Worm (Caenorhabditis elegans): Measurements from ENCODE around the gene srg-7.

The srg-7 gene

ce11 chrIII:6279453-6279852, 11.5 kb upstream of the srg-7 start:
- TF ChIP-seq zip-8 (tag; optimal IDR thresholded peaks at IDR 0.05) (peak; percentile 72), ces-1 (GFP tag; optimal IDR thresholded peaks at IDR 0.05) (no peak)

ce11 chrIII:6278301-6278827, 10.4 kb upstream of the srg-7 start, which contains the start of gene C18F10.7:
Gene C18F10.7 (minus strand): TSS chrIII:6278351.
- TF ChIP-seq ces-1 (GFP tag; optimal IDR thresholded peaks at IDR 0.05) (peak; percentile 51), lin-13 (tag; optimal IDR thresholded peaks at IDR 0.05) (peak; percentile 21), mep-1 (tag; optimal IDR thresholded peaks at IDR 0.05) (peak; percentile 45), pha-4 (tag; optimal IDR thresholded peaks at IDR 0.05) (peak; percentile 48), ztf-11 (tag; optimal IDR thresholded peaks at IDR 0.05) (no peak)

DNA sequence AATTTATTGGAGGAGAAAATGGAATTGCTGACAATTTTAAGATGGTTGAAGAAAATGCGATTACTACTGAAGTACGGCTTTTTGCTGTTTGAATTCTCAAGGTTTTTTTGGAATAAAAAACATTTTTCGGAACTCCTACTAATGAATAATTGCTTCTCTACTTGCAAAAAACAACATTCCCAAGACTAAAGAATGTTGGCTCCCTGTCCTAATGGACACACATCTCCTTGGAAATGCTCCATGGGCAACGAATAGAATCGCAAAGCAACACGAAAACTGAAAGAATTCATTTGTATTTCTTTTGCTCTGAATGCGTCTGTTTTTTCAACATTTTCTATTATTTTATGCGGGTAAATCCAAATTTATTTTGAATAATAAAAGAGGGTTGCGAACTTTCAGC, 4.9 kb upstream of the srg-7 start, which contains the start of gene C18F10.2:
Gene C18F10.2 (plus strand): TSS at position 301 of the 400 bp plus-strand sequence.
- no peak for TF ChIP-seq mls-2 (tag; optimal IDR thresholded peaks at IDR 0.05)
- TF ChIP-seq blmp-1 (tag; optimal IDR thresholded peaks at IDR 0.05) = no peak
- no peak for TF ChIP-seq unc-120 (tag; optimal IDR thresholded peaks at IDR 0.05; ENCODE audit: poor library complexity, severe bottlenecking)
- no peak for TF ChIP-seq drap-1 (GFP tag; optimal IDR thresholded peaks at IDR 0.05)
- no peak for TF ChIP-seq nhr-12 (tag; optimal IDR thresholded peaks at IDR 0.05)
- no peak for TF ChIP-seq snpc-4 (tag; optimal IDR thresholded peaks at IDR 0.05)
- TF ChIP-seq hlh-1 (tag; optimal IDR thresholded peaks at IDR 0.05) = no peak
- TF ChIP-seq mep-1 (tag; optimal IDR thresholded peaks at IDR 0.05) = no peak
- TF ChIP-seq ces-1 (GFP tag; optimal IDR thresholded peaks at IDR 0.05) = no peak

DNA sequence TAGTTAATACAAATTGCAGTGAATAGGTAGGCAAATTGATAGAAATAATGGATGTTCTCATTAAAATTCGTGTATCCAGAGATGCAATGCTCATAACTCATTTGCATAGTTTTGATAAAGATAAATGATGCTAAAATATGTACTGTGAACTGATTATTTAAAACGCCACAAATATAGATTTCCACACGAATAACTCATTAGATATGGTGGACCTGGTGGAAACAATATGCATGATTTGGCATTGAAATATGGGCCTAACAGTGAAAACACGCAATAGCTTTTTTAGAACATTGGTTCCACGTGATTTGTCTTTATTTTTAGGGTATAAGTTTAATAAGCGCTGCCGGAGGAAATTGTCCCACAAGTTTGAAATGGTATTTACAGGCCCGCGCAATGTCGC, 2.3 kb upstream of the srg-7 start, which contains the start of gene srg-3:
Gene srg-3 (minus strand): TSS at position 101 of the 400 bp plus-strand sequence.
- TF ChIP-seq ztf-11 (tag; optimal IDR thresholded peaks at IDR 0.05) (no peak), nhr-2 (tag; optimal IDR thresholded peaks at IDR 0.05) (no peak), flh-1 (GFP tag; optimal IDR thresholded peaks at IDR 0.05) (no peak), sptf-1 (tag; optimal IDR thresholded peaks at IDR 0.05) (no peak), nhr-76 (tag; optimal IDR thresholded peaks at IDR 0.05) (no peak), mep-1 (tag; optimal IDR thresholded peaks at IDR 0.05) (no peak), unc-39 (tag; optimal IDR thresholded peaks at IDR 0.05) (no peak), ces-1 (GFP tag; optimal IDR thresholded peaks at IDR 0.05) (no peak), bed-3 (GFP tag; optimal IDR thresholded peaks at IDR 0.05) (no peak), ceh-43 (GFP tag; optimal IDR thresholded peaks at IDR 0.05) (no peak), nhr-12 (tag; optimal IDR thresholded peaks at IDR 0.05) (no peak), zip-8 (tag; optimal IDR thresholded peaks at IDR 0.05) (no peak), snpc-4 (tag; optimal IDR thresholded peaks at IDR 0.05) (no peak), cnd-1 (tag; optimal IDR thresholded peaks at IDR 0.05) (no peak), lsy-2 (tag; optimal IDR thresholded peaks at IDR 0.05) (no peak)

DNA sequence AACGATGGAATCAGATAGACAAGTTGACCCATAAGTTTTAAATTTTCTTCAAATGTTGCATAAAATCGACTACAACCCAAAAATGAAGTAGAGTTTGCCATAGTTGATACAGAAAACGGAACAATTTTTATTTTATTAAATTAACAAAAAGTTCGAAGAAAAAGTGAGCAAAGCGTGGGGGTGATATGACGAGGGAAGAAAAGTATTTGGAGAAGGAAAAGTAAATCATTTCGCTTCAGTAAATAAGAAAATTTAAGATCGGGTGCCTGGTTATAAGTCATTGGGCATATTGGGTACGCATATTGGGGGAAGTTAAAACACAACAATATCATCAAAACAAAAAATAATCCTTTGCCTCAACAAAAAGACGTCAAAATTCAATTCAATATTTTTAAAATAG, 2.0 kb downstream of the srg-7 start, which contains the start of gene srg-6:
Gene srg-6 (minus strand): TSS at position 101 of the 400 bp plus-strand sequence.
- TF ChIP-seq drap-1 (GFP tag; optimal IDR thresholded peaks at IDR 0.05) (no peak), ceh-83 (GFP tag; optimal IDR thresholded peaks at IDR 0.05) (no peak), snpc-4 (tag; optimal IDR thresholded peaks at IDR 0.05) (no peak), nhr-12 (tag; optimal IDR thresholded peaks at IDR 0.05) (no peak), nhr-28 (tag; optimal IDR thresholded peaks at IDR 0.05) (no peak), ceh-43 (GFP tag; optimal IDR thresholded peaks at IDR 0.05) (no peak), lsy-2 (tag; optimal IDR thresholded peaks at IDR 0.05) (no peak), hlh-1 (tag; optimal IDR thresholded peaks at IDR 0.05) (no peak), nhr-2 (tag; optimal IDR thresholded peaks at IDR 0.05) (no peak), mep-1 (tag; optimal IDR thresholded peaks at IDR 0.05) (no peak), mls-2 (tag; optimal IDR thresholded peaks at IDR 0.05) (no peak), bed-3 (GFP tag; optimal IDR thresholded peaks at IDR 0.05) (no peak)

DNA sequence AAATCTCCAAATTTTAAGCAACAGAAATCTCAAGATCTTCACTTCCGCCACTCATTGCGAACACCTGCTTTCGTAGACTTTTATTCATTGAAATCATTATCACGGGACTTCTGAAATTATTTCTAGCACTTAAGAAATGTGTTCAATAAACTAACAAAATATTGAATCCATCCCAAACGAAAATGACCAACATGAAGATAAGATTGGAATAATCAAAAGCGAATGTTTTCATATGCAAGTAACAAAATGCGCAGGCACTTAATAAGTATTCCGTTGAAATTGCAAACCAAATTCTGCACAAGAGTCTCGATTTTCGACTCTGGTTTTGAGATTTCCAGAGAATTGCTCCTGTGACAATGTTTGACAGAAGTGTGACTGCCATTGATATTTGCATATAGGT, 3.5 kb downstream of the srg-7 start, which contains the start of gene srg-5:
Gene srg-5 (minus strand): TSS at position 101 of the 400 bp plus-strand sequence.
- TF ChIP-seq unc-120 (tag; optimal IDR thresholded peaks at IDR 0.05; ENCODE audit: poor library complexity, severe bottlenecking) = no peak
- no peak for TF ChIP-seq M03D4.4 (tag; optimal IDR thresholded peaks at IDR 0.05)
- TF ChIP-seq mls-2 (tag; optimal IDR thresholded peaks at IDR 0.05) = no peak
- no peak for TF ChIP-seq ceh-83 (GFP tag; optimal IDR thresholded peaks at IDR 0.05)
- TF ChIP-seq ham-2 (GFP tag; optimal IDR thresholded peaks at IDR 0.05) = no peak
- TF ChIP-seq mep-1 (tag; optimal IDR thresholded peaks at IDR 0.05) = no peak
- no peak for TF ChIP-seq unc-39 (tag; optimal IDR thresholded peaks at IDR 0.05)
- TF ChIP-seq tbx-8 (GFP tag; optimal IDR thresholded peaks at IDR 0.05) = no peak
- TF ChIP-seq sem-2 (GFP tag; optimal IDR thresholded peaks at IDR 0.05) = no peak
- no peak for TF ChIP-seq ztf-11 (tag; optimal IDR thresholded peaks at IDR 0.05)
- no peak for TF ChIP-seq pha-4 (tag; optimal IDR thresholded peaks at IDR 0.05)
- no peak for TF ChIP-seq ces-1 (GFP tag; optimal IDR thresholded peaks at IDR 0.05)
- no peak for TF ChIP-seq lin-32 (GFP tag; optimal IDR thresholded peaks at IDR 0.05)

Data from whole organism, mixed stage, embryonic.